Fruit fly (Drosophila melanogaster) whole organism, embryonic: ENCODE data around the gene CG10804.
A peak's percentile ranks its signal among the peaks of the same experiment; 100 is the strongest.

ENCODE experiments used
- Ada2b ChIP-seq: fragments of 200-800 bp; sonication (Bioruptor generic); IDR thresholded peaks from 2 replicates; pipeline ENCODE4 v1.3.6; 2022; ENCODE audit warnings: missing biosample characterization, missing genetic modification characterization
- Asciz ChIP-seq: fragments of 200-800 bp; sonication (Bioruptor generic); optimal IDR thresholded peaks from 2 replicates; lab custom pipeline; 2017; ENCODE audit warnings: missing biosample characterization, mild to moderate bottlenecking, missing genetic modification characterization, missing genetic modification reagents
- Bteb2 ChIP-seq: fragments of 200-800 bp; sonication (Bioruptor generic); optimal IDR thresholded peaks from 2 replicates; lab custom pipeline; 2016; ENCODE audit warnings: missing biosample characterization, missing genetic modification characterization
- CG10366 ChIP-seq: fragments of 200-800 bp; sonication (Bioruptor generic); IDR thresholded peaks from 2 replicates; pipeline ENCODE4 v1.3.6; 2022; ENCODE audit warnings: missing biosample characterization, missing genetic modification characterization
- CG14050 ChIP-seq: fragments of 200-800 bp; sonication (Bioruptor generic); IDR thresholded peaks from 3 replicates; pipeline ENCODE4 v1.3.6; 2022; ENCODE audit warnings: missing biosample characterization, missing genetic modification characterization
- CG1647 ChIP-seq: fragments of 200-800 bp; sonication (Bioruptor generic); optimal IDR thresholded peaks from 3 replicates; lab custom pipeline; 2016; ENCODE audit warnings: missing biosample characterization, missing genetic modification characterization
- CG16815 ChIP-seq: fragments of 200-800 bp; sonication (Bioruptor generic); optimal IDR thresholded peaks from 3 replicates; lab custom pipeline; 2017; ENCODE audit warnings: missing biosample characterization, mild to moderate bottlenecking, missing genetic modification characterization
- CG17328 ChIP-seq: fragments of 200-800 bp; sonication (Bioruptor generic); IDR thresholded peaks from 2 replicates; pipeline ENCODE4 v1.3.6; 2022; ENCODE audit warnings: missing biosample characterization, missing genetic modification characterization
- CG17359 ChIP-seq: fragments of 200-800 bp; sonication (Bioruptor generic); optimal IDR thresholded peaks from 3 replicates; lab custom pipeline; 2018; ENCODE audit warnings: missing biosample characterization, mild to moderate bottlenecking, missing genetic modification characterization, moderate library complexity
- CG18476 ChIP-seq: fragments of 200-800 bp; sonication (Bioruptor generic); optimal IDR thresholded peaks from 2 replicates; lab custom pipeline; 2016; ENCODE audit warnings: missing biosample characterization, mild to moderate bottlenecking, missing genetic modification characterization
- CG2116 ChIP-seq: fragments of 200-800 bp; sonication (Bioruptor generic); optimal IDR thresholded peaks from 3 replicates; lab custom pipeline; 2018; ENCODE audit warnings: missing biosample characterization, mild to moderate bottlenecking, missing genetic modification characterization
- CG2678 ChIP-seq: fragments of 200-800 bp; sonication (Bioruptor generic); optimal IDR thresholded peaks from 3 replicates; lab custom pipeline; 2019; ENCODE audit warnings: missing biosample characterization, mild to moderate bottlenecking, missing genetic modification characterization, moderate library complexity
- CG2712 ChIP-seq: fragments of 200-800 bp; optimal IDR thresholded peaks from 3 replicates; lab custom pipeline; 2019; ENCODE audit warnings: missing biosample characterization, mild to moderate bottlenecking, missing genetic modification characterization, moderate library complexity
- CG31224 ChIP-seq: fragments of 200-800 bp; sonication (Bioruptor generic); IDR thresholded peaks from 2 replicates; pipeline ENCODE4 v1.3.6; 2022; ENCODE audit warnings: missing biosample characterization, missing genetic modification characterization
- CG32767 ChIP-seq: fragments of 200-800 bp; sonication (Bioruptor generic); IDR thresholded peaks from 2 replicates; pipeline ENCODE4 v1.3.6; 2022; ENCODE audit warnings: missing biosample characterization, missing genetic modification characterization
- CG3847 ChIP-seq: fragments of 200-800 bp; sonication (Bioruptor generic); IDR thresholded peaks from 2 replicates; pipeline ENCODE4 v1.3.6; 2022; ENCODE audit warnings: missing biosample characterization, missing genetic modification characterization
- CG43689 ChIP-seq: fragments of 200-800 bp; sonication (Bioruptor generic); IDR thresholded peaks from 2 replicates; pipeline ENCODE4 v1.3.6; 2022; ENCODE audit warnings: missing biosample characterization, missing genetic modification characterization
- CG4404 ChIP-seq: fragments of 200-800 bp; sonication (Bioruptor generic); IDR thresholded peaks from 2 replicates; pipeline ENCODE4 v1.3.6; 2022; ENCODE audit warnings: missing biosample characterization, missing genetic modification characterization
- CG5953 ChIP-seq: fragments of 200-800 bp; sonication (Bioruptor generic); IDR thresholded peaks from 2 replicates; pipeline ENCODE4 v1.3.6; 2022; ENCODE audit warnings: missing biosample characterization, missing genetic modification characterization
- CG8089 ChIP-seq: fragments of 200-800 bp; sonication (Bioruptor generic); optimal IDR thresholded peaks from 3 replicates; lab custom pipeline; 2016; ENCODE audit warnings: missing biosample characterization, missing genetic modification characterization
- Chrac-16 ChIP-seq: fragments of 200-800 bp; sonication (Bioruptor generic); optimal IDR thresholded peaks from 3 replicates; lab custom pipeline; 2016; ENCODE audit warnings: missing biosample characterization, missing genetic modification characterization
- D ChIP-seq, 2 experiments: fragments of 200-800 bp in 1 of 2; fragments of >200 bp in 1 of 2; sonication (Bioruptor generic) in 1 of 2; optimal IDR thresholded peaks; 2 replicates in 1 of 2; 3 replicates in 1 of 2; lab custom pipeline; 2017; ENCODE audit warnings: mild to moderate bottlenecking in 1 of 2, missing biosample characterization in 1 of 2, missing genetic modification characterization in 1 of 2, missing genetic modification reagents in 1 of 2
- Dref ChIP-seq: fragments of 200-800 bp; sonication (Bioruptor generic); IDR thresholded peaks from 2 replicates; pipeline ENCODE4 v1.3.6; 2022; ENCODE audit warnings: missing biosample characterization, missing genetic modification characterization
- Gug ChIP-seq: fragments of 200-800 bp; sonication (Bioruptor generic); IDR thresholded peaks from 4 replicates; pipeline ENCODE4 v1.3.6; 2022; ENCODE audit warnings: missing biosample characterization, missing genetic modification characterization
- Lpt ChIP-seq: fragments of >200 bp; optimal IDR thresholded peaks from 2 replicates; lab custom pipeline; 2018; ENCODE audit warnings: missing biosample characterization, missing genetic modification characterization
- Myb ChIP-seq: fragments of 200-800 bp; sonication (Bioruptor generic); optimal IDR thresholded peaks from 2 replicates; lab custom pipeline; 2016; ENCODE audit warnings: missing biosample characterization, missing genetic modification characterization
- Nf-YB ChIP-seq: fragments of 200-800 bp; sonication (Bioruptor generic); optimal IDR thresholded peaks from 3 replicates; lab custom pipeline; 2019; ENCODE audit warnings: missing biosample characterization, mild to moderate bottlenecking, missing genetic modification characterization, moderate library complexity
- Side ChIP-seq: fragments of 200-800 bp; sonication (Bioruptor generic); optimal IDR thresholded peaks from 2 replicates; lab custom pipeline; 2016; ENCODE audit warnings: missing biosample characterization, missing genetic modification characterization
- Sox102F ChIP-seq: fragments of 200-800 bp; sonication (Bioruptor generic); optimal IDR thresholded peaks from 2 replicates; lab custom pipeline; 2018; ENCODE audit warnings: missing biosample characterization, mild to moderate bottlenecking, missing genetic modification characterization, moderate library complexity
- Xrp1 ChIP-seq: fragments of 200-800 bp; sonication (Bioruptor generic); IDR thresholded peaks from 2 replicates; pipeline ENCODE4 v1.3.6; 2022; ENCODE audit warnings: missing biosample characterization, missing genetic modification characterization
- ab ChIP-seq: fragments of 200-800 bp; sonication (Bioruptor generic); optimal IDR thresholded peaks from 2 replicates; lab custom pipeline; 2016; ENCODE audit warnings: missing biosample characterization, missing genetic modification characterization
- al ChIP-seq: fragments of 200-800 bp; sonication (Bioruptor generic); IDR thresholded peaks from 2 replicates; pipeline ENCODE4 v1.3.6; 2022; ENCODE audit warnings: missing biosample characterization, missing genetic modification characterization
- ato ChIP-seq: fragments of 200-800 bp; sonication (Bioruptor generic); IDR thresholded peaks from 2 replicates; pipeline ENCODE4 v1.3.6; 2022; ENCODE audit warnings: missing biosample characterization, missing genetic modification characterization; ENCODE audit not compliant: partially characterized antibody
- bab2 ChIP-seq: fragments of 200-800 bp; sonication (Bioruptor generic); optimal IDR thresholded peaks from 2 replicates; lab custom pipeline; 2016; ENCODE audit warnings: missing biosample characterization, missing genetic modification characterization
- corto ChIP-seq: fragments of 200-800 bp; sonication (Bioruptor generic); optimal IDR thresholded peaks from 2 replicates; lab custom pipeline; 2016; ENCODE audit warnings: missing biosample characterization, mild to moderate bottlenecking, missing genetic modification characterization, moderate library complexity
- fd96Cb ChIP-seq: fragments of 200-800 bp; sonication (Bioruptor generic); optimal IDR thresholded peaks from 2 replicates; lab custom pipeline; 2018; ENCODE audit warnings: missing biosample characterization, mild to moderate bottlenecking, missing genetic modification characterization, moderate library complexity
- ftz-f1 ChIP-seq: fragments of 200-800 bp; sonication (Bioruptor generic); optimal IDR thresholded peaks from 2 replicates; lab custom pipeline; 2016; ENCODE audit warnings: missing biosample characterization, missing genetic modification characterization
- gsb ChIP-seq: fragments of 200-800 bp; sonication (Bioruptor generic); IDR thresholded peaks from 2 replicates; pipeline ENCODE4 v1.3.6; 2022; ENCODE audit warnings: missing biosample characterization, missing genetic modification characterization
- jing ChIP-seq: fragments of 200-800 bp; sonication (Bioruptor generic); optimal IDR thresholded peaks from 2 replicates; lab custom pipeline; 2018; ENCODE audit warnings: missing biosample characterization, mild to moderate bottlenecking, missing genetic modification characterization
- kah ChIP-seq: fragments of 200-800 bp; sonication (Bioruptor generic); optimal IDR thresholded peaks from 2 replicates; lab custom pipeline; 2018; ENCODE audit warnings: missing biosample characterization, mild to moderate bottlenecking, missing genetic modification characterization
- lilli ChIP-seq: fragments of 200-800 bp; sonication (Bioruptor generic); optimal IDR thresholded peaks from 3 replicates; lab custom pipeline; 2016; ENCODE audit warnings: missing biosample characterization, missing genetic modification characterization
- nmo ChIP-seq: fragments of 200-800 bp; sonication (Bioruptor generic); optimal IDR thresholded peaks from 2 replicates; lab custom pipeline; 2018; ENCODE audit warnings: missing biosample characterization, mild to moderate bottlenecking, missing genetic modification characterization, moderate library complexity
- nom ChIP-seq: fragments of 200-800 bp; sonication (Bioruptor generic); optimal IDR thresholded peaks from 2 replicates; lab custom pipeline; 2017; ENCODE audit warnings: missing biosample characterization, missing genetic modification characterization, mild to moderate bottlenecking, moderate library complexity, missing genetic modification reagents
- prd ChIP-seq, 3 experiments: fragments of >200 bp in 2 of 3; fragments of 200-800 bp in 1 of 3; sonication (Bioruptor generic) in 1 of 3; optimal IDR thresholded peaks in 2 of 3; IDR thresholded peaks in 1 of 3; 2 replicates in 2 of 3; 3 replicates in 1 of 3; pipeline versions ENCODE4 v1.3.6 to Lab custom; 2017 to 2022; ENCODE audit warnings: missing biosample characterization in 1 of 3, missing genetic modification characterization in 1 of 3
- ranshi ChIP-seq: fragments of 200-800 bp; sonication (Bioruptor generic); IDR thresholded peaks from 2 replicates; pipeline ENCODE4 v1.3.6; 2022; ENCODE audit warnings: missing biosample characterization, missing genetic modification characterization
- row ChIP-seq: fragments of 200-800 bp; sonication (Bioruptor generic); IDR thresholded peaks from 3 replicates; pipeline ENCODE4 v1.3.6; 2022; ENCODE audit warnings: missing biosample characterization, missing genetic modification characterization
- unpg ChIP-seq: fragments of 200-800 bp; sonication (Bioruptor generic); optimal IDR thresholded peaks from 3 replicates; lab custom pipeline; 2018; ENCODE audit warnings: missing biosample characterization, mild to moderate bottlenecking, missing genetic modification characterization, moderate library complexity
- yki ChIP-seq: fragments of >200 bp; optimal IDR thresholded peaks from 3 replicates; lab custom pipeline; 2018
- zf30C ChIP-seq: fragments of 200-800 bp; sonication (Bioruptor generic); optimal IDR thresholded peaks from 3 replicates; lab custom pipeline; 2018; ENCODE audit warnings: missing biosample characterization, mild to moderate bottlenecking, missing genetic modification characterization
- zfh2 ChIP-seq: fragments of 200-800 bp; sonication (Bioruptor generic); optimal IDR thresholded peaks from 2 replicates; lab custom pipeline; 2016; ENCODE audit warnings: missing biosample characterization, missing genetic modification characterization

CG10804 gene

DNA sequence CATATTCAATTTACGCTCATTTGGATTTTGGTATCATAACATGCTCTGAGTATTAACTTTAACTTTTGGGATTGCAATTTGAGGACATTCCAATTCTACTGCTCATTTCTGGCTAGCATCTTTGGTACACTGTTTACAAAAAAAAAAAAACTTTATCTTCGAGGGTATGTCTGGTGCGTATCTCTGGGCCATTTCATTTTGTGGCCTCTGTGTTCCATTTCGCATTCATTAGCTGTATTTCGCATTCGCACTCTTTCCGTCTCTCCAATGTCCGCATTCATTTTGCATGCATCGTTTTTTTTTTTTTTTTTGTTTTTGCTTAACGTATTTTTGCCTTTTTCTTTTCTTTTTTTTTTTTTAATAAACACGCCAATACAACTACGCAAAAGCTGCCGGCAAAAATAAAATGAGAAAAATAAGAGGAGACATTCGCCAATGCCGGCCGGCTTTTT, 48.5 kb downstream of the CG10804 start (continued):
- TF ChIP-seq bab2 (GFP tag; lab: Kevin White, UChicago) (peak; percentile 16), unpg (peak; percentile 7), Side (GFP tag; lab: Kevin White, UChicago) (peak; percentile 15), jing (GFP tag; lab: Kevin White, UChicago) (no peak), corto (GFP tag; lab: Kevin White, UChicago) (peak; percentile 79), zfh2 (peak; percentile 32), Gug (0 out of 4 replicates have a peak, but pooled peaks have one; percentile 7), gsb (GFP tag; lab: Robert Waterston, UW) (no peak), CG31224 (GFP tag; lab: Robert Waterston, UW) (no peak), Lpt (no peak), Asciz (GFP tag; lab: Kevin White, UChicago) (peak; percentile 23), Sox102F (GFP tag; lab: Kevin White, UChicago) (peak; percentile 29), lilli (GFP tag; lab: Kevin White, UChicago) (no peak), CG8089 (GFP tag; lab: Kevin White, UChicago) (peak; percentile 2), CG10366 (GFP tag; lab: Robert Waterston, UW) (peak; percentile 29; the same call in 1 of the 2 replicates), CG32767 (GFP tag; lab: Robert Waterston, UW) (0 out of 2 replicates have a peak, but pooled peaks have one; percentile 22), prd (optimal IDR thresholded peaks at IDR 0.05; lab: Kevin White, UChicago) (no peak), prd (GFP tag; IDR thresholded peaks at IDR 0.05; lab: Robert Waterston, UW) (peak; percentile 33; the same call in 1 of the 3 replicates), CG14050 (GFP tag; lab: Robert Waterston, UW) (0 out of 3 replicates have a peak, but pooled peaks have one; percentile 23), Chrac-16 (GFP tag; lab: Kevin White, UChicago) (no peak), CG17359 (tag; lab: Kevin White, UChicago) (peak; percentile 36), nmo (GFP tag; lab: Kevin White, UChicago) (peak; percentile 39), fd96Cb (tag; lab: Kevin White, UChicago) (peak; percentile 5), Ada2b (GFP tag; lab: Robert Waterston, UW) (peak; percentile 48), kah (GFP tag; lab: Kevin White, UChicago) (no peak), ranshi (GFP tag; lab: Robert Waterston, UW) (peak; percentile 40; the same call in 1 of the 2 replicates), row (GFP tag; lab: Robert Waterston, UW) (peak; percentile 59)
- TF ChIP-seq, all 482 proteins: peak for 55

DNA sequence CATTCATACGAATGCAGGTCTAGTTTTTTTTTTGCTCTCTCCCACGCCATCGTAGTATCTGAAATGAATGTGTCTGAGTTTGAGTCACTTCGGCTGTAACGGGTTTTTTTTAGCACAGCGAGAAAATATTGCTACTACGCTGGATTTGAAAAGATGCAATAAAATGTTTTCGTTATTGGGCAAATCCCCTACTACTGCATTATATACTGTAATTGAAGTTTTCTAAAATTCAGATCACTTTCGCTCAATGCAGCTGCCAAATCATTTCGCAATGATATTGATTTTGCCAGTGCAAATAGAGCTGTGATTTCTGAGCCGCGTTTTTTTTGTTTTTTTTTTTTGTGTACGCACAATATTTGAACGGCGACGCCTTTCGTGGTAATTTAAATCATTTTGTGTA, 49.2 kb downstream of the CG10804 start:
- TF ChIP-seq CG1647 (peak; percentile 4), Nf-YB (GFP tag; lab: Kevin White, UChicago) (no peak), CG4404 (GFP tag; lab: Robert Waterston, UW) (no peak), CG5953 (GFP tag; lab: Robert Waterston, UW) (peak; percentile 74), ftz-f1 (GFP tag; lab: Kevin White, UChicago) (no peak), CG2116 (GFP tag; lab: Kevin White, UChicago) (no peak), CG2678 (tag; lab: Kevin White, UChicago) (peak; percentile 40), zf30C (no peak), nmo (GFP tag; lab: Kevin White, UChicago) (peak; percentile 18), corto (GFP tag; lab: Kevin White, UChicago) (no peak), CG3847 (no peak), CG16815 (GFP tag; lab: Kevin White, UChicago) (no peak), ab (GFP tag; lab: Kevin White, UChicago) (no peak), D (optimal IDR thresholded peaks at IDR 0.05; lab: Kevin White, UChicago) (no peak), D (GFP tag; optimal IDR thresholded peaks at IDR 0.05; lab: Kevin White, UChicago) (no peak), CG43689 (peak; percentile 51; the same call in 1 of the 2 replicates), Myb (GFP tag; lab: Kevin White, UChicago) (peak; percentile 9), Xrp1 (GFP tag; lab: Robert Waterston, UW) (peak; percentile 59), Bteb2 (no peak), al (peak; percentile 39; the same call in 1 of the 2 replicates), nom (GFP tag; lab: Kevin White, UChicago) (no peak), CG17328 (GFP tag; lab: Robert Waterston, UW) (peak; percentile 52; the same call in 1 of the 2 replicates), Dref (GFP tag; lab: Robert Waterston, UW) (no peak), CG2712 (peak; percentile 22), yki (no peak), ato (GFP tag; lab: Robert Waterston, UW) (no peak), CG18476 (GFP tag; lab: Kevin White, UChicago) (no peak)
